Worm (Caenorhabditis elegans) whole organism, late embryonic: Measurements from ENCODE around the gene F59B1.6.

Experiments used
- K02D7.2 ChIP-seq: sonication (generic microtip); optimal IDR thresholded peaks from 2 replicates; lab custom pipeline; 2017; ENCODE audit warnings: mild to moderate bottlenecking, missing genetic modification characterization, missing compliant biosample characterization
- ceh-6 ChIP-seq: fragments of 200-800 bp; sonication (Bioruptor generic); optimal IDR thresholded peaks from 2 replicates; lab custom pipeline; 2018; ENCODE audit warnings: mild to moderate bottlenecking, missing genetic modification characterization, missing compliant biosample characterization
- hlh-30 ChIP-seq: sonication (generic microtip); optimal IDR thresholded peaks from 2 replicates; lab custom pipeline; 2017; ENCODE audit warnings: antibody characterized with exemption, missing genetic modification characterization, missing compliant biosample characterization; ENCODE audit not compliant: insufficient read depth
- npax-4 ChIP-seq: sonication (generic microtip); optimal IDR thresholded peaks from 2 replicates; lab custom pipeline; 2016; ENCODE audit warnings: missing genetic modification characterization, missing compliant biosample characterization
- sox-4 ChIP-seq: sonication (generic microtip); optimal IDR thresholded peaks from 2 replicates; lab custom pipeline; 2017; ENCODE audit warnings: mild to moderate bottlenecking, missing genetic modification characterization, inconsistent platforms, missing compliant biosample characterization

DNA sequence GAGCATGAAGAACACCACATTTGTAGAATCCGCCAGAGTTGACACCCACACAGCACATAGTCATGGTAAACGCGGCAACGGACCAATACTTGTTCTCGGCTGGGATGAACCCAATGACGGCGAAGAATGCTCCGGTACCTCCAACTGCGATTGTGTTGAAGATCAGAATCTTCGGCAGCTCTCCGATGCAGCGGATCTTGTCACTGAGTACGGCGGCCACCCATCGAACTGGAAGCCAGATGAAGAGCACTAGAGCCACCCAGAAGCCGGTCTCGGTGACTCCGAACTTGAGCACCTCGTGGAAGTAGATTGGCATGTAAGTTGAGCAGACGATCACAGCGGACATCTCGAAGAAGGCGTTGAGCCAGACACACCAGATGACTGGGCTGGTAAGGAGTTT is 18.4 kb downstream of the F59B1.6 start:
- no peak for TF ChIP-seq hlh-30 (tag; lab: Kevin White, UChicago)
- TF ChIP-seq sox-4 (tag; lab: Kevin White, UChicago), result no peak
- no peak for TF ChIP-seq npax-4
- no peak for TF ChIP-seq ceh-6 (GFP tag; lab: Kevin White, UChicago)
- TF ChIP-seq K02D7.2, result no peak
